Worm (Caenorhabditis elegans): ENCODE data around the gene aexr-2.
A peak's percentile ranks its signal among the peaks of the same experiment; 100 is the strongest.

The aexr-2 gene

DNA sequence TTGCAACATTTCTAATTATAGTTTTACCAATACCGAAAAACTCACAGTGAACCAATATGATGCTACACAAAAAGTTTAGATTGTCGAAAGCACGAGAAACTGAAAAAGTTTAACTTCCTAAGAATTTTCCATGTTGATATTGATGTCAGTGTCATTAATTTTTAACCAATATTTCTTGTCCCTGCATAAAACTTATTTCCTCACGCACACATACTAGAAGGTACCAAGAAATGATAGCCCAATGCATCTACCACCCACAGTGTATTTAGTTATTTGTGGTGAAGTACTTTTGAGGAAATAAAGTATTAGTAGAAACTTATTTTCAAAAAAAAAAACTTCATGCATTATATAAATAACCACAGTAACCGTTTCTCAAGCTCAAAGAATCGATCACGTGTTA lies at the start of gene aexr-2:
TSS of gene aexr-2 (minus strand) at position 101 of the 400 bp plus-strand sequence.
- TF ChIP-seq ctbp-1 (GFP tag; IDR thresholded peaks at IDR 0.05) = no peak
- no peak for TF ChIP-seq mep-1 (tag; optimal IDR thresholded peaks at IDR 0.05)
- no peak for TF ChIP-seq unc-130 (GFP tag; optimal IDR thresholded peaks at IDR 0.05)
- no peak for TF ChIP-seq nhr-48 (tag; optimal IDR thresholded peaks at IDR 0.05)
- TF ChIP-seq dmd-8 (GFP tag; IDR thresholded peaks at IDR 0.05) = no peak
- TF ChIP-seq nhr-6 (tag; optimal IDR thresholded peaks at IDR 0.05) = no peak
- no peak for TF ChIP-seq zfp-2 (tag; optimal IDR thresholded peaks at IDR 0.05)
- TF ChIP-seq jun-1 (tag; optimal IDR thresholded peaks at IDR 0.05) = no peak
- no peak for TF ChIP-seq fkh-10 (GFP tag; optimal IDR thresholded peaks at IDR 0.05)
- no peak for TF ChIP-seq egl-27 (tag; optimal IDR thresholded peaks at IDR 0.05)

DNA sequence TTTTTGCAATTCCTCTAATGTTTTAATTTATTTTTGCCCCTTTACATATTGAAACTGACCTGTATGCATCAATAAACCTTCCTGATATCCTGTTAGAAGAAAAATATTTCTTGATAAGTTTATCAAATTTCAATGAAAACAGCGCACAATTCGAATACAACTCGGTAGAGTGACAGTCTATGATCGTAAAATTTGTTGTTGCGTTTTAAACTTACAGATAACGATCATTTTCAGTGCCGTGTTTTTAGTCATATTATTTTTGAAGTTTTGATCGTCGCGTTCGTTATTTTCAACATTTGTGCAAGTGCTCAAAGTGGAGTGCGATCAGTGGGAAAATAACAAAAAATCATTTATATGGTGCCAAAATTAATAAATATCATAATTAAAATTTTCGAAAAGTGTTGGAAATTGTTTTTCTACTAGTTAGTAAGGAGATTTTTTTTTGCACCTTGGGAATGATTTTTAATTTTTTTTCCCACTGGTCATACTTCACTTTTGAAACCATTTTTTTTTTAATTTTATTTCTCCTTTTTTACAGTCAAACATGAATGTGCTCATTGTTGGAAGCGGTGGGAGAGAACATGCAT lies 43.1 kb upstream of the aexr-2 start, which contains the start of gene F38B6.4:
TSS of gene F38B6.4 (plus strand) at position 537 of the 587 bp plus-strand sequence.
- TF ChIP-seq lim-7 (GFP tag; IDR thresholded peaks at IDR 0.05) (no peak), F44E2.7 (GFP tag; IDR thresholded peaks at IDR 0.05) (no peak), tra-1 (GFP tag; IDR thresholded peaks at IDR 0.05) (no peak), nhr-111 (GFP tag; optimal IDR thresholded peaks at IDR 0.05) (no peak), ceh-20 (GFP tag; IDR thresholded peaks at IDR 0.05) (no peak), ceh-82 (tag; optimal IDR thresholded peaks at IDR 0.05) (no peak), ZK546.5 (tag; optimal IDR thresholded peaks at IDR 0.05) (no peak), ztf-11 (tag; optimal IDR thresholded peaks at IDR 0.05) (no peak), cey-2 (tag; optimal IDR thresholded peaks at IDR 0.05; ENCODE audit: borderline replicate concordance, insufficient read depth) (no peak), F37D6.2 (tag; optimal IDR thresholded peaks at IDR 0.05) (no peak), dmd-9 (GFP tag; IDR thresholded peaks at IDR 0.05) (no peak), php-3 (GFP tag; IDR thresholded peaks at IDR 0.05) (peak; percentile 54; the same call in 1 of the 2 replicates), fkh-10 (GFP tag; optimal IDR thresholded peaks at IDR 0.05) (no peak), daf-19 (GFP tag; conservative IDR thresholded peaks at IDR 0.05) (no peak), Y5F2A.4 (GFP tag; optimal IDR thresholded peaks at IDR 0.05) (no peak), hlh-11 (tag; optimal IDR thresholded peaks at IDR 0.05) (peak; percentile 45), set-16 (GFP tag; IDR thresholded peaks at IDR 0.05) (no peak), mep-1 (tag; optimal IDR thresholded peaks at IDR 0.05) (no peak), tag-97 (GFP tag; IDR thresholded peaks at IDR 0.05) (no peak), ces-1 (GFP tag; optimal IDR thresholded peaks at IDR 0.05) (no peak), pqm-1 (tag; optimal IDR thresholded peaks at IDR 0.05) (peak; percentile 48), lsy-2 (tag; optimal IDR thresholded peaks at IDR 0.05) (no peak), dve-1 (tag; optimal IDR thresholded peaks at IDR 0.05; ENCODE audit: insufficient read depth) (peak; percentile 81), daf-16 (GFP tag; optimal IDR thresholded peaks at IDR 0.05) (no peak), daf-16 (tag; optimal IDR thresholded peaks at IDR 0.05) (peak; percentile 98), T26A8.4 (GFP tag; IDR thresholded peaks at IDR 0.05) (no peak), duxl-1 (tag; optimal IDR thresholded peaks at IDR 0.05; ENCODE audit: poor library complexity) (no peak), hlh-30 (tag; optimal IDR thresholded peaks at IDR 0.05; ENCODE audit: insufficient read depth) (no peak), dmd-6 (GFP tag; IDR thresholded peaks at IDR 0.05) (peak; percentile 58), mes-2 (tag; optimal IDR thresholded peaks at IDR 0.05; ENCODE audit: poor library complexity, severe bottlenecking) (no peak), nhr-28 (tag; optimal IDR thresholded peaks at IDR 0.05) (peak; percentile 75), nhr-41 (GFP tag; IDR thresholded peaks at IDR 0.05) (no peak), snpc-4 (tag; optimal IDR thresholded peaks at IDR 0.05) (no peak), nhr-102 (tag; optimal IDR thresholded peaks at IDR 0.05) (no peak), dmd-8 (GFP tag; IDR thresholded peaks at IDR 0.05) (no peak), mdl-1 (tag; optimal IDR thresholded peaks at IDR 0.05) (no peak), ctbp-1 (GFP tag; IDR thresholded peaks at IDR 0.05) (no peak), ZK337.2 (GFP tag; IDR thresholded peaks at IDR 0.05) (no peak), daf-8 (GFP tag; IDR thresholded peaks at IDR 0.05) (no peak), zip-2 (tag; optimal IDR thresholded peaks at IDR 0.05) (no peak), nhr-11 (tag; optimal IDR thresholded peaks at IDR 0.05) (no peak)
